Fruit fly (Drosophila melanogaster): ENCODE measurements around the gene CG33689.

Gene CG33689

DNA sequence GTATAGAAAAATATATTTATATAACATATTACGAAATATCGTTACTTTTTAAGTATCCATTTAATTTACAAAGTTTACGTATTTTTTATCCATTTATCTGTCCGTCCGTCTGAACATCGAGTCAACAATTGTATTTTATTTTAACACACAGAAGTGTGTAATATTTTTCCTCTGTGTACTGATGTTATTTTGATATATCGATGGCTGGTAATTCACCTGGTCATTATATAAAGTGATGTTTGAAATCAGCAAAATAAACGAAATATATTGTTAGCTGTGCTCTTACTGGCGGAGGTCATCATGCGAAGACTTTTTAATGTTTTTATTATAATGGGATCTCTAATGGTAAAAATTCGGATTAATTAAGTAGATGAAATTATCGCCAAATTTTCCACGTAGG, at the start of gene CG33689:
Gene CG33689 (plus strand): TSS at position 301 of the 400 bp plus-strand sequence.
- TF ChIP-seq CG9727 (GFP tag; optimal IDR thresholded peaks at IDR 0.05): no peak
- TF ChIP-seq lbe (GFP tag; optimal IDR thresholded peaks at IDR 0.05): no peak
- no peak for TF ChIP-seq CG6254 (GFP tag; optimal IDR thresholded peaks at IDR 0.05)
- TF ChIP-seq CG15011 (GFP tag; optimal IDR thresholded peaks at IDR 0.05): no peak
- TF ChIP-seq mam (GFP tag; optimal IDR thresholded peaks at IDR 0.05): no peak
- TF ChIP-seq ken (GFP tag; IDR thresholded peaks at IDR 0.05): no peak
- no peak for TF ChIP-seq CG30431 (GFP tag; optimal IDR thresholded peaks at IDR 0.05)

DNA sequence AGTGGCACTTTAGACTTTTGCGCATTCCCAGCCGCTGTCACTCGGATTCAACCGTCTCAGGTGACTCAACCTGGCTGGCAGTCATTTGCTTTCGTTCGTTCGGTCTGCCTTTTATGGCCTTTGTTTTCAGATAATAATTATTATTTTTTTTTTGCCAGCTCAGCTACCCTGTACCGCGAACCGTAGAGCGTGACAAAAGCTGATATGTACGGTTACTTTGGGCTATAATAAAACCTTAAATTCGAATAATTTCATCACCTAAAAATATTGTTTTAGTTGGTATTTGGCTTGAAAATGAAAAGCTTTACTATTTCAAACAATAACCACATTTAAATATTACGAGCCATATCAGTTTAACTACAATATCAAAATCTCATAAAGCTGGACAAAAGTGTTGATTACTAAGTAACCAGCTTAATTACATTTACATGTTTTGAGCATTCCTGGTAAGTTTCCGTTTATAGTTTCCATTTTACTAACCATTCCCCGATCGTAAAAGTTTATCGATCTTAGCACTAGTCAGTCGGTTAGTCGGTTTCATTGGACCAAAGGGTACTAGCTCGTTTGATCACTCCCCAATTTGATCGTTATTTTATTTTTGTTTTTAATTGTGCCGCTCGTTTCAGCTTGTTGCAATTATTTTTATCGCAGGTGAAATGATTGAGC, 49.0 kb upstream of the CG33689 start:
- TF ChIP-seq D19B (GFP tag; optimal IDR thresholded peaks at IDR 0.05): peak; percentile 85
- no peak for TF ChIP-seq esg (GFP tag; conservative IDR thresholded peaks at IDR 0.05)
- TF ChIP-seq CG17359 (tag; optimal IDR thresholded peaks at IDR 0.05): peak; percentile 2
- peak; percentile 35 for TF ChIP-seq Ets65A (GFP tag)
- TF ChIP-seq H2.0 (GFP tag; IDR thresholded peaks at IDR 0.05): no peak
- peak; percentile 86 for TF ChIP-seq CG18011 (GFP tag; optimal IDR thresholded peaks at IDR 0.05)

DNA sequence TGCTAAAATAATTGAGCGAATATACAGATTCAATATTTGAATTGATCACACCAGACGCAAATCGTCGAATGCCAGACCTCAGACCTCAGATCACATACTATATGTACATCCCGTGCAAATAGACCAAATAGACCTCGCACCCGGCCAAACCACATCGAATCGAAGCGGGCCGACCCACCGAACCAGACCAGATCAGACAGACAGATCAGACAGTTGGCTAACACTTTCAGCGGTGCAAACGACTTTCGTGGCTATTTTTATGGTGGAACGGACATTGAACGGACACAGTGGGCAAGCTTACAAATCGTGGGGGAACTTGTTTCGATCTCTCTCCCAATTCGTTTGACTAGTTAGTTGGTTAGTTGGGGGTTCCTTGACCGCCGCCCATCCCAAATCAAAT, 48.3 kb upstream of the CG33689 start:
- TF ChIP-seq cwo (GFP tag; optimal IDR thresholded peaks at IDR 0.05) (peak; percentile 20), gcm2 (GFP tag; optimal IDR thresholded peaks at IDR 0.05) (no peak), CG13894 (tag; optimal IDR thresholded peaks at IDR 0.05) (peak; percentile 18), CG12769 (tag; optimal IDR thresholded peaks at IDR 0.05) (peak; percentile 71), Med (GFP tag) (peak; percentile 76), pan (optimal IDR thresholded peaks at IDR 0.05) (no peak), pan (GFP tag; optimal IDR thresholded peaks at IDR 0.05 in 1 of 2, IDR thresholded peaks at IDR 0.05 in 1 of 2) (peak in 1 of 2 experiments; percentile 17), CG8290 (GFP tag; optimal IDR thresholded peaks at IDR 0.05) (no peak), CG8290 (tag; optimal IDR thresholded peaks at IDR 0.05) (peak in 1 of 2 experiments; percentile 9), gcm (GFP tag; optimal IDR thresholded peaks at IDR 0.05) (no peak), Drgx (GFP tag; IDR thresholded peaks at IDR 0.05) (peak; percentile 15; the same call in 1 of the 2 replicates), CG15601 (tag; optimal IDR thresholded peaks at IDR 0.05) (no peak), CG14860 (GFP tag; IDR thresholded peaks at IDR 0.05; ENCODE audit: partially characterized antibody) (no peak)

DNA sequence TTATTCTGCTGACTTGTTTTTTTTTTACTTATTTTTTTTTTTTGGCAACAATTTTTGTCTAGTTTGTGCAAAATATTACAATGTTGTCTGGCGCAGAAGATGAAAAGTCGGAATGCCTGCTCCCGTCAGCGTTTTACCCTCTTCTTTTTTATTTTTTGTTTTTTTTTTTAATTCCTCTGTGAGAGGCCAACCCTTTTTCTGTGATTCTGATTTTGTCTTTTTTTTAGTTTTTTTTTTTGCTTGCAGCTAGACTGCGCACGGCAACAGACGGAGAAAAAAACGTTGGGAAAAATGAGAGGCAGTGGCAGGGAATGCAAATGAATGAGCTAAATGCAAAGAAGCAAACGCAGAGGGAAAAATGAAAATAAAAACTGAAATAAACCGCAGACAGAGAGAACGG, 46.9 kb upstream of the CG33689 start:
- TF ChIP-seq Drgx (GFP tag; IDR thresholded peaks at IDR 0.05) (peak; percentile 54; the same call in 1 of the 2 replicates), Opbp (GFP tag; IDR thresholded peaks at IDR 0.05; ENCODE audit: partially characterized antibody) (no peak), bsh (GFP tag; optimal IDR thresholded peaks at IDR 0.05) (peak in 1 of 2 experiments; percentile 10), CG15696 (tag; optimal IDR thresholded peaks at IDR 0.05) (no peak), gcm (GFP tag; optimal IDR thresholded peaks at IDR 0.05) (no peak), CG2678 (tag; optimal IDR thresholded peaks at IDR 0.05) (no peak), nom (GFP tag; optimal IDR thresholded peaks at IDR 0.05) (peak; percentile 64), her (GFP tag; optimal IDR thresholded peaks at IDR 0.05) (no peak)

DNA sequence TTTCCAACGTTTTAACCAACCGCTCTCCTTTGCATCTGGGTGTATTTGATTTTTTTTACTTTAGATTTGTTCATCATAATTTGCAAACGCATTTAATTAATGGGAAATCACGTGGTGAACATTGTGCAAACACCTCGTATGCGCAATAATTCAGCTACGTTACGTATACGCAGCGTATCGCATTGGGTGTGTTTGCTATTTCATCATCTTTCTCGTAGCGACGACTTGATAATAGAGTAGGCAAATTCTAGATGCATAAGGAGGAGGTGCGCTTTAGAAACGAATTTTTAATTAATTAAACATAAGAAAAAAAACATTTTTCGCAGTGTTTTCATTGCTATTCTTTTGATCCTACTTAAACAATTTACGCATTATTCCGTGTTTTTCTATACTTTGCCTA, 46.4 kb upstream of the CG33689 start:
- TF ChIP-seq Nf-YC (tag; optimal IDR thresholded peaks at IDR 0.05) (no peak), CG7372 (GFP tag; IDR thresholded peaks at IDR 0.05) (peak; percentile 74; the same call in 1 of the 2 replicates), pum (GFP tag; optimal IDR thresholded peaks at IDR 0.05) (no peak), Pdp1 (GFP tag; optimal IDR thresholded peaks at IDR 0.05) (peak in 1 of 2 experiments; percentile 1), hb (GFP tag; IDR thresholded peaks at IDR 0.05; ENCODE audit: partially characterized antibody) (no peak), eve (GFP tag; optimal IDR thresholded peaks at IDR 0.05) (peak in 1 of 2 experiments; percentile 55)
